Worm (Caenorhabditis elegans) whole organism, L2 larva: ENCODE data around the gene C09F5.3.

Source experiments
- aly-2 ChIP-seq: fragments of 150-350 bp; optimal IDR thresholded peaks from 2 replicates; lab custom pipeline; 2014; ENCODE audit warnings: missing biosample characterization, missing genetic modification characterization
- lin-13 ChIP-seq: fragments of 150-350 bp; optimal IDR thresholded peaks from 2 replicates; lab custom pipeline; 2014; ENCODE audit warnings: missing biosample characterization, missing genetic modification reagents, missing genetic modification characterization

- TF ChIP-seq lin-13 (no peak), aly-2 (tag; lab: Kevin White, UChicago) (no peak)
Measured at ce11 chrIII:612759-613158, 52.3 kb downstream of the C09F5.3 start.
